Worm (Caenorhabditis elegans) whole organism, L4 larva: ENCODE data around the gene W06E11.1.
A peak's percentile ranks its signal among the peaks of the same experiment; 100 is the strongest.

Source experiments
- F26F4.8 ChIP-seq: fragments of 200-800 bp; sonication (Bioruptor generic); conservative IDR thresholded peaks from 2 replicates; pipeline ENCODE4 v1.3.6; 2022; ENCODE audit warnings: missing genetic modification characterization, missing compliant biosample characterization
- F37D6.2 ChIP-seq: sonication (generic microtip); optimal IDR thresholded peaks from 2 replicates; lab custom pipeline; 2016; ENCODE audit warnings: mild to moderate bottlenecking, missing genetic modification characterization, missing compliant biosample characterization
- F44E2.7 ChIP-seq: fragments of 200-800 bp; sonication (Bioruptor generic); IDR thresholded peaks from 2 replicates; pipeline ENCODE4 v2.1.2; 2022; ENCODE audit warnings: missing genetic modification characterization, missing compliant biosample characterization
- R02D3.7 ChIP-seq: fragments of 150-350 bp; sonication (generic microtip); optimal IDR thresholded peaks from 3 replicates; lab custom pipeline; 2014; ENCODE audit warnings: missing biosample characterization, missing genetic modification characterization
- Y105C5A.15 ChIP-seq: fragments of 200-800 bp; sonication (Bioruptor generic); IDR thresholded peaks from 2 replicates; pipeline ENCODE4 v1.3.6; 2022; ENCODE audit warnings: missing genetic modification characterization, missing compliant biosample characterization
- aha-1 ChIP-seq: fragments of 150-350 bp; peaks from one replicate; lab custom pipeline; 2014; ENCODE audit warnings: missing biosample characterization, missing genetic modification characterization
- attf-4 ChIP-seq: sonication (generic microtip); optimal IDR thresholded peaks from 3 replicates; lab custom pipeline; 2017; ENCODE audit warnings: missing biosample characterization, missing genetic modification characterization
- ceh-20 ChIP-seq: fragments of 200-800 bp; sonication (Bioruptor generic); IDR thresholded peaks from 2 replicates; pipeline ENCODE4 v1.3.6; 2022; ENCODE audit warnings: missing genetic modification reagents, missing genetic modification characterization, missing compliant biosample characterization
- ceh-82 ChIP-seq: sonication (generic microtip); optimal IDR thresholded peaks from 2 replicates; lab custom pipeline; 2017; ENCODE audit warnings: missing biosample characterization, missing genetic modification characterization
- ces-1 ChIP-seq: fragments of 150-350 bp; sonication (generic microtip); optimal IDR thresholded peaks from 4 replicates; lab custom pipeline; 2014; ENCODE audit warnings: missing biosample characterization, missing genetic modification reagents, missing genetic modification characterization
- cey-2 ChIP-seq: sonication (generic microtip); optimal IDR thresholded peaks from 3 replicates; lab custom pipeline; 2017; ENCODE audit warnings: missing genetic modification characterization, mild to moderate bottlenecking, missing compliant biosample characterization, antibody characterized with exemption, borderline replicate concordance; ENCODE audit not compliant: insufficient read depth
- daf-16 ChIP-seq, 3 experiments: sonication (generic microtip); optimal IDR thresholded peaks; 2 replicates each; lab custom pipeline; 2016 to 2017; ENCODE audit warnings: missing genetic modification characterization in 3 of 3, missing genetic modification reagents in 3 of 3, mild to moderate bottlenecking in 2 of 3, missing compliant biosample characterization in 2 of 3, missing biosample characterization in 1 of 3, moderate library complexity in 1 of 3
- daf-8 ChIP-seq: fragments of 200-800 bp; sonication (Bioruptor generic); IDR thresholded peaks from 2 replicates; pipeline ENCODE4 v1.3.6; 2022; ENCODE audit warnings: missing genetic modification characterization, missing compliant biosample characterization
- duxl-1 ChIP-seq: sonication (generic microtip); optimal IDR thresholded peaks from 2 replicates; lab custom pipeline; 2016; ENCODE audit warnings: mild to moderate bottlenecking, missing genetic modification characterization, moderate library complexity, missing compliant biosample characterization; ENCODE audit not compliant: poor library complexity
- dve-1 ChIP-seq: sonication (generic microtip); optimal IDR thresholded peaks from 2 replicates; lab custom pipeline; 2017; ENCODE audit warnings: antibody characterized with exemption, mild to moderate bottlenecking, missing genetic modification characterization, missing compliant biosample characterization; ENCODE audit not compliant: insufficient read depth
- gei-8 ChIP-seq: fragments of 200-800 bp; sonication (Bioruptor generic); optimal IDR thresholded peaks from 2 replicates; lab custom pipeline; 2018; ENCODE audit warnings: mild to moderate bottlenecking, missing genetic modification characterization, missing compliant biosample characterization
- hif-1 ChIP-seq, 2 experiments: sonication (generic microtip); optimal IDR thresholded peaks; 2 replicates each; lab custom pipeline; 2016 to 2017; ENCODE audit warnings: missing compliant biosample characterization in 2 of 2, missing genetic modification characterization in 2 of 2, missing genetic modification reagents in 2 of 2, missing genotype in 2 of 2, mild to moderate bottlenecking in 1 of 2
- hlh-11 ChIP-seq: fragments of 200-800 bp; sonication (Bioruptor generic); optimal IDR thresholded peaks from 2 replicates; lab custom pipeline; 2018; ENCODE audit warnings: mild to moderate bottlenecking, missing genetic modification characterization, missing compliant biosample characterization
- hmg-1.1 ChIP-seq: fragments of 200-800 bp; sonication (Bioruptor generic); IDR thresholded peaks from 2 replicates; pipeline ENCODE4 v1.3.6; 2022; ENCODE audit warnings: missing genetic modification reagents, missing genetic modification characterization, missing compliant biosample characterization
- jun-1 ChIP-seq: fragments of 150-350 bp; optimal IDR thresholded peaks from 2 replicates; lab custom pipeline; 2014; ENCODE audit warnings: missing biosample characterization, missing genetic modification reagents, missing genetic modification characterization
- lim-7 ChIP-seq: fragments of 200-800 bp; sonication (Bioruptor generic); IDR thresholded peaks from 2 replicates; pipeline ENCODE4 v1.3.6; 2022; ENCODE audit warnings: missing genetic modification characterization, missing compliant biosample characterization
- lin-29 ChIP-seq: fragments of 200-800 bp; sonication (Bioruptor generic); IDR thresholded peaks from 2 replicates; pipeline ENCODE4 v1.3.6; 2022; ENCODE audit warnings: missing genetic modification reagents, missing genetic modification characterization, missing compliant biosample characterization
- lin-38 ChIP-seq: fragments of 200-800 bp; sonication (Bioruptor generic); IDR thresholded peaks from 2 replicates; pipeline ENCODE4 v1.3.6; 2022; ENCODE audit warnings: missing genetic modification reagents, missing genetic modification characterization, missing compliant biosample characterization
- lsy-2 ChIP-seq, 2 experiments: fragments of 150-350 bp in 1 of 2; sonication (generic microtip) in 1 of 2; optimal IDR thresholded peaks; 2 replicates each; lab custom pipeline; 2014 to 2017; ENCODE audit warnings: missing biosample characterization in 2 of 2, missing genetic modification characterization in 2 of 2
- madf-9 ChIP-seq: fragments of 200-800 bp; sonication (Bioruptor generic); conservative IDR thresholded peaks from 2 replicates; pipeline ENCODE4 v1.3.6; 2022; ENCODE audit warnings: missing genetic modification reagents, missing genetic modification characterization, missing compliant biosample characterization
- mdl-1 ChIP-seq, 2 experiments: fragments of 150-350 bp in 1 of 2; sonication (generic microtip) in 1 of 2; optimal IDR thresholded peaks; 2 replicates each; lab custom pipeline; 2014 to 2017; ENCODE audit warnings: missing biosample characterization in 2 of 2, missing genetic modification characterization in 2 of 2
- mdt-29 ChIP-seq: fragments of 200-800 bp; sonication (Bioruptor generic); IDR thresholded peaks from 2 replicates; pipeline ENCODE4 v1.3.6; 2022; ENCODE audit warnings: missing genetic modification reagents, missing genetic modification characterization, missing compliant biosample characterization
- mep-1 ChIP-seq: fragments of 150-350 bp; sonication (generic microtip); optimal IDR thresholded peaks from 3 replicates; lab custom pipeline; 2014; ENCODE audit warnings: missing biosample characterization, missing genetic modification characterization
- nhr-25 ChIP-seq: sonication (generic microtip); optimal IDR thresholded peaks from 2 replicates; lab custom pipeline; 2017; ENCODE audit warnings: missing genetic modification characterization, mild to moderate bottlenecking, missing compliant biosample characterization, antibody characterized with exemption, moderate library complexity, borderline replicate concordance; ENCODE audit not compliant: insufficient read depth
- nhr-76 ChIP-seq: fragments of 150-350 bp; optimal IDR thresholded peaks from 2 replicates; lab custom pipeline; 2014; ENCODE audit warnings: missing biosample characterization, missing genetic modification characterization
- pha-4 ChIP-seq, 2 experiments: fragments of 150-350 bp in 1 of 2; fragments of 200-800 bp in 1 of 2; sonication (Bioruptor generic) in 1 of 2; IDR thresholded peaks in 1 of 2; optimal IDR thresholded peaks in 1 of 2; 2 replicates each; pipeline versions ENCODE4 v1.3.6 to Lab custom; 2014 to 2022; ENCODE audit warnings: missing genetic modification characterization in 2 of 2, missing genetic modification reagents in 2 of 2, missing biosample characterization in 1 of 2, missing compliant biosample characterization in 1 of 2
- rbr-2 ChIP-seq: sonication (generic microtip); optimal IDR thresholded peaks from 2 replicates; lab custom pipeline; 2016; ENCODE audit warnings: missing genotype, missing genetic modification characterization, missing compliant biosample characterization
- sdz-12 ChIP-seq: fragments of 200-800 bp; sonication (Bioruptor generic); optimal IDR thresholded peaks from 2 replicates; lab custom pipeline; 2018; ENCODE audit warnings: mild to moderate bottlenecking, missing genetic modification characterization, missing compliant biosample characterization
- set-16 ChIP-seq: fragments of 200-800 bp; sonication (Bioruptor generic); IDR thresholded peaks from 2 replicates; pipeline ENCODE4 v1.3.6; 2022; ENCODE audit warnings: missing genetic modification reagents, missing genetic modification characterization, missing compliant biosample characterization
- snpc-4 ChIP-seq: fragments of 150-350 bp; optimal IDR thresholded peaks from 2 replicates; lab custom pipeline; 2014; ENCODE audit warnings: missing biosample characterization, missing genetic modification characterization
- unc-62 ChIP-seq, 3 experiments: fragments of 150-350 bp in 1 of 3; sonication (generic microtip); optimal IDR thresholded peaks in 2 of 3; peaks in 1 of 3; 1 replicate in 1 of 3; 2 replicates in 2 of 3; lab custom pipeline; 2014 to 2017; ENCODE audit warnings: missing biosample characterization in 3 of 3, missing genetic modification characterization in 3 of 3, missing genetic modification reagents in 3 of 3, missing genotype in 1 of 3
- zfp-3 ChIP-seq: fragments of 200-800 bp; sonication (Bioruptor generic); conservative IDR thresholded peaks from 2 replicates; pipeline ENCODE4 v1.3.6; 2022; ENCODE audit warnings: missing genetic modification reagents, missing genetic modification characterization, missing compliant biosample characterization
- zip-11 ChIP-seq: fragments of 200-800 bp; sonication (Bioruptor generic); IDR thresholded peaks from 2 replicates; pipeline ENCODE4 v1.3.6; 2022; ENCODE audit warnings: missing genetic modification characterization, missing compliant biosample characterization
- zip-2 ChIP-seq: fragments of 150-350 bp; optimal IDR thresholded peaks from 2 replicates; lab custom pipeline; 2014; ENCODE audit warnings: missing biosample characterization, missing genetic modification characterization
- ztf-11 ChIP-seq: fragments of 150-350 bp; optimal IDR thresholded peaks from 2 replicates; lab custom pipeline; 2014; ENCODE audit warnings: missing biosample characterization, missing genetic modification characterization
- ztf-7 ChIP-seq: fragments of 150-350 bp; optimal IDR thresholded peaks from 2 replicates; lab custom pipeline; 2014; ENCODE audit warnings: missing biosample characterization, missing genetic modification characterization

The W06E11.1 gene

ce11 chrIII:640198-640803 is 1.6 kb upstream of the W06E11.1 start, which contains the start of the genes tag-266 and tag-267 (continued):
- TF ChIP-seq ztf-7: no peak

- TF ChIP-seq ceh-20: no peak
- no peak for TF ChIP-seq sdz-12 (GFP tag; lab: Kevin White, UChicago)
- peak in 1 of 2 experiments; percentile 57 for TF ChIP-seq unc-62 (GFP tag; optimal IDR thresholded peaks at IDR 0.05 in 1 of 2; lab: Kevin White, UChicago)
- TF ChIP-seq unc-62 (tag; optimal IDR thresholded peaks at IDR 0.05; lab: Kevin White, UChicago): no peak
- no peak for TF ChIP-seq snpc-4 (tag; lab: Kevin White, UChicago)
- TF ChIP-seq hmg-1.1: no peak
- TF ChIP-seq zip-2 (tag; lab: Kevin White, UChicago): no peak
- TF ChIP-seq hif-1 (tag; optimal IDR thresholded peaks at IDR 0.05; lab: Kevin White, UChicago): no peak
Measured at ce11 chrIII:644660-645059, 2.8 kb downstream of the W06E11.1 start.

- TF ChIP-seq nhr-25 (no peak), R02D3.7 (tag; lab: Kevin White, UChicago) (no peak), ceh-82 (tag; lab: Kevin White, UChicago) (no peak), zfp-3 (GFP tag; lab: Robert Waterston, UW) (no peak), F26F4.8 (no peak), gei-8 (peak; percentile 8), ces-1 (GFP tag; lab: Kevin White, UChicago) (no peak), aha-1 (tag; lab: Kevin White, UChicago) (no peak), lim-7 (GFP tag; lab: Robert Waterston, UW) (no peak), daf-16 (GFP tag; optimal IDR thresholded peaks at IDR 0.05; lab: Kevin White, UChicago) (no peak), daf-16 (tag; optimal IDR thresholded peaks at IDR 0.05; lab: Kevin White, UChicago) (no peak), hif-1 (tag; optimal IDR thresholded peaks at IDR 0.05; lab: Kevin White, UChicago) (no peak), unc-62 (GFP tag; optimal IDR thresholded peaks at IDR 0.05 in 1 of 2; lab: Kevin White, UChicago) (peak in 1 of 2 experiments; percentile 23), unc-62 (tag; optimal IDR thresholded peaks at IDR 0.05; lab: Kevin White, UChicago) (no peak), mep-1 (tag; lab: Kevin White, UChicago) (no peak), set-16 (GFP tag; lab: Robert Waterston, UW) (no peak), mdl-1 (tag; optimal IDR thresholded peaks at IDR 0.05; lab: Kevin White, UChicago) (no peak), F37D6.2 (tag; lab: Kevin White, UChicago) (no peak), jun-1 (tag; lab: Kevin White, UChicago) (no peak), dve-1 (tag; lab: Kevin White, UChicago) (no peak), mdt-29 (GFP tag; lab: Robert Waterston, UW) (no peak), lin-38 (GFP tag; lab: Robert Waterston, UW) (peak; percentile 59)
Measured at ce11 chrIII:646454-646853, 4.6 kb downstream of the W06E11.1 start, which contains the start of gene orai-1. Gene orai-1, plus strand, starts transcription at chrIII:646754.

ce11 chrIII:647248-647647 is 5.4 kb downstream of the W06E11.1 start:
- TF ChIP-seq pha-4 (GFP tag; IDR thresholded peaks at IDR 0.05; lab: Robert Waterston, UW) (no peak), pha-4 (tag; optimal IDR thresholded peaks at IDR 0.05; lab: Kevin White, UChicago) (peak; percentile 42), rbr-2 (tag; lab: Kevin White, UChicago) (peak; percentile 8), hif-1 (tag; optimal IDR thresholded peaks at IDR 0.05; lab: Kevin White, UChicago) (peak in 1 of 2 experiments; percentile 35), lim-7 (GFP tag; lab: Robert Waterston, UW) (no peak), set-16 (GFP tag; lab: Robert Waterston, UW) (no peak), Y105C5A.15 (GFP tag; lab: Robert Waterston, UW) (no peak), madf-9 (GFP tag; lab: Robert Waterston, UW) (no peak), aha-1 (tag; lab: Kevin White, UChicago) (peak; percentile 41), daf-16 (GFP tag; optimal IDR thresholded peaks at IDR 0.05; lab: Kevin White, UChicago) (peak in 1 of 2 experiments; percentile 21), daf-16 (tag; optimal IDR thresholded peaks at IDR 0.05; lab: Kevin White, UChicago) (no peak), F44E2.7 (no peak), daf-8 (no peak), R02D3.7 (tag; lab: Kevin White, UChicago) (no peak), ztf-11 (tag; lab: Kevin White, UChicago) (no peak), lsy-2 (tag; optimal IDR thresholded peaks at IDR 0.05; lab: Kevin White, UChicago) (no peak), nhr-76 (tag; lab: Kevin White, UChicago) (no peak), cey-2 (tag; lab: Kevin White, UChicago) (no peak), hlh-11 (tag; lab: Kevin White, UChicago) (peak; percentile 2), duxl-1 (tag; lab: Kevin White, UChicago) (no peak), lin-38 (GFP tag; lab: Robert Waterston, UW) (0 out of 2 replicates have a peak, but pooled peaks have one; percentile 25), mdl-1 (tag; optimal IDR thresholded peaks at IDR 0.05; lab: Kevin White, UChicago) (no peak), lin-29 (GFP tag; lab: Robert Waterston, UW) (no peak), attf-4 (no peak), zip-11 (no peak), hmg-1.1 (0 out of 2 replicates have a peak, but pooled peaks have one; percentile 25)
